Worm (Caenorhabditis elegans) whole organism, early embryonic: Measurements from ENCODE around the gene C34C12.6.
A peak's percentile ranks its signal among the peaks of the same experiment; 100 is the strongest.

ENCODE experiments used
- B0310.2 ChIP-seq: sonication (generic microtip); optimal IDR thresholded peaks from 2 replicates; lab custom pipeline; 2016; ENCODE audit warnings: mild to moderate bottlenecking, missing genetic modification characterization, missing compliant biosample characterization
- F13C5.2 ChIP-seq: sonication (generic microtip); optimal IDR thresholded peaks from 2 replicates; lab custom pipeline; 2017; ENCODE audit warnings: mild to moderate bottlenecking, missing genetic modification characterization, inconsistent platforms, missing compliant biosample characterization
- aly-1 ChIP-seq: sonication (generic microtip); optimal IDR thresholded peaks from 2 replicates; lab custom pipeline; 2016; ENCODE audit warnings: missing genetic modification characterization, missing compliant biosample characterization
- ama-1 ChIP-seq: fragments of 150-350 bp; optimal IDR thresholded peaks from 2 replicates; lab custom pipeline; 2014
- ceh-13 ChIP-seq: fragments of 200-800 bp; sonication (Bioruptor generic); optimal IDR thresholded peaks from 2 replicates; lab custom pipeline; 2018; ENCODE audit warnings: mild to moderate bottlenecking, missing genetic modification characterization, missing compliant biosample characterization
- ceh-36 ChIP-seq: sonication (generic microtip); optimal IDR thresholded peaks from 2 replicates; lab custom pipeline; 2016; ENCODE audit warnings: missing genetic modification characterization, inconsistent platforms, missing compliant biosample characterization
- ets-7 ChIP-seq: sonication (generic microtip); optimal IDR thresholded peaks from 2 replicates; lab custom pipeline; 2016; ENCODE audit warnings: missing genotype, missing genetic modification characterization, missing compliant biosample characterization
- flt-1 ChIP-seq: fragments of 200-800 bp; sonication (Bioruptor generic); IDR thresholded peaks from 2 replicates; pipeline ENCODE4 v1.3.6; 2022; ENCODE audit warnings: missing genetic modification characterization, missing compliant biosample characterization
- hmbx-1 ChIP-seq: sonication (generic microtip); optimal IDR thresholded peaks from 2 replicates; lab custom pipeline; 2016; ENCODE audit warnings: mild to moderate bottlenecking, missing genetic modification characterization, missing compliant biosample characterization
- hmg-4 ChIP-seq: fragments of 200-800 bp; sonication (Bioruptor generic); optimal IDR thresholded peaks from 2 replicates; lab custom pipeline; 2018; ENCODE audit warnings: mild to moderate bottlenecking, missing genetic modification characterization, missing compliant biosample characterization
- hnd-1 ChIP-seq: sonication (generic microtip); optimal IDR thresholded peaks from 2 replicates; lab custom pipeline; 2016; ENCODE audit warnings: missing genetic modification characterization, missing compliant biosample characterization
- pes-1 ChIP-seq: fragments of 200-800 bp; sonication (Bioruptor generic); IDR thresholded peaks from 2 replicates; pipeline ENCODE4 v1.3.6; 2022; ENCODE audit warnings: missing genetic modification reagents, missing genetic modification characterization, missing compliant biosample characterization
- scrt-1 ChIP-seq: fragments of 200-800 bp; sonication (Bioruptor generic); IDR thresholded peaks from 2 replicates; pipeline ENCODE4 v1.3.6; 2022; ENCODE audit warnings: missing genetic modification characterization, missing compliant biosample characterization
- sea-1 ChIP-seq: fragments of 200-800 bp; sonication (Bioruptor generic); conservative IDR thresholded peaks from 2 replicates; pipeline ENCODE4 v1.3.6; 2022; ENCODE audit warnings: missing genetic modification characterization, missing compliant biosample characterization
- tbx-11 ChIP-seq: fragments of 200-800 bp; sonication (Bioruptor generic); IDR thresholded peaks from 2 replicates; pipeline ENCODE4 v1.3.6; 2022; ENCODE audit warnings: missing genetic modification characterization, missing compliant biosample characterization
- tbx-37 ChIP-seq: fragments of 200-800 bp; sonication (Bioruptor generic); conservative IDR thresholded peaks from 2 replicates; pipeline ENCODE4 v1.3.6; 2022; ENCODE audit warnings: missing genetic modification reagents, missing genetic modification characterization, missing compliant biosample characterization
- tra-4 ChIP-seq: sonication (generic microtip); optimal IDR thresholded peaks from 2 replicates; lab custom pipeline; 2017; ENCODE audit warnings: missing genetic modification characterization, missing compliant biosample characterization

C34C12.6 gene

DNA sequence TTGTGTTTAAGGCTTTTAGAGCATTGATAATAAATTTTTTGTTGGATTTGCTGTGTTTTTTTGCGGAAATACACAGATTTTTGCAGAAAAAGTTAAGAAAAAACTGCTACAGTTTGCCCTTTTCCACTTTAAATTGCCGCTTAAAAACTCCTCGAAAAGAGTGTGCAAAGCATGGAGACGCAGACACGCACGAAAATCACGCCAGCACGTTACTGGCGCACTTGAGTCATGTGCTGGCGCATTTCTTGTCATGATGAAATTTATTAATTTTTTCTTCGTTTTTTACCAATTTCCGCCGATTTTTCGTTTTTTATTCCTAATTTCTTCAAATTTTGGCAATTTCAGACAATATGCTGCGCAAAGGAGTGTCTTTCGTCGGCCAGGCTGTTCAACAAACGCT is 22.3 kb upstream of the C34C12.6 start, which contains the start of gene C34C12.8:
C34C12.8 (plus strand) TSS at position 346 of the 400 bp plus-strand sequence.
- TF ChIP-seq tbx-11 (GFP tag; lab: Robert Waterston, UW) (no peak), hmg-4 (GFP tag; lab: Kevin White, UChicago) (peak; percentile 56), pes-1 (GFP tag; lab: Robert Waterston, UW) (peak; percentile 64; the same call in 1 of the 2 replicates), F13C5.2 (peak; percentile 72), ets-7 (tag; lab: Kevin White, UChicago) (no peak), ceh-36 (no peak), hnd-1 (tag; lab: Kevin White, UChicago) (no peak), sea-1 (GFP tag; lab: Robert Waterston, UW) (peak; percentile 50; the same call in 1 of the 2 replicates), tra-4 (tag; lab: Kevin White, UChicago) (no peak), ceh-13 (GFP tag; lab: Kevin White, UChicago) (no peak), tbx-37 (GFP tag; lab: Robert Waterston, UW) (0 out of 2 replicates have a peak, but pooled peaks have one; percentile 30), B0310.2 (no peak), hmbx-1 (tag; lab: Kevin White, UChicago) (no peak), ama-1 (lab: Kevin White, UChicago) (no peak), scrt-1 (GFP tag; lab: Robert Waterston, UW) (no peak), aly-1 (tag; lab: Kevin White, UChicago) (no peak), flt-1 (peak; percentile 46; the same call in 1 of the 2 replicates)

DNA sequence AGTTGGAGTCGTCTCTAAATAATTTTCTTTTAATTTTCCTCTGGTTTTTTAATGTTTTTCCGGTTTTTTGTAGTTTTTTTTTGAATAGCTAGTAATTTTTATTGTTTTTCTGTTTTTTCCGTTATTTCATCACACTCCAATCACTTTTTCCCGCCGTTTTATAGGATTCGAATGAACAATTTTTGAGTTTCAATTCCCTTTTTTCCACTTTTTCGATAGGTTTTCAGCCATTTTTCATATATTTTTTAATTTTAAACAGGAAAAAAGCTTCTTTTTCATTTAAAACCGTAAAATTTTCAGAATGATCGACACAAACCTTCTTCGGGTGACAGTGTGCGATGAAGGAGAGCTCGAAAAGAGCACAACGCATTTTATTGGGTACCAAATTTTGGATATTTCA is 21.0 kb upstream of the C34C12.6 start, which contains the start of gene pph-6:
pph-6 (plus strand) TSS at position 301 of the 400 bp plus-strand sequence.
- TF ChIP-seq tra-4 (tag; lab: Kevin White, UChicago), result no peak

DNA sequence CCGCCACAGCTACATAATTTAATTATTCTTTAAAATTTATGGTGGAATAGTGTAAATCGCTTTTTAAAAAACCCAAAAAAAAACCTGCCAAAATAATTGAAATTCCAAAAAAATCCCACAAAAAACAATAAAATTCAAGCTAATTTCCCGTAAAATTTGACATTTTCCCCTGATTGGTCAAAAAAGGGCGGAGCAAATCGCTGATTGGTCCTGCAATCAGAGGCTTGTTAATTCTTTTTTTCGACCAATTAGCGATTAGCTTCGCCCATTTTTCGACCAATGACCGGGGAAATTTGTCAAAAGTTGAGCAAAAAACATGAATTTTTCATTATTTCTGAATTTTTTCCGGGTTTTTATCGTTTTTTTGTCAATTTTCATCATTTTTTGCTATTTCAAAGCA is 15.4 kb upstream of the C34C12.6 start:
- no peak for TF ChIP-seq ets-7 (tag; lab: Kevin White, UChicago)
- TF ChIP-seq ceh-13 (GFP tag; lab: Kevin White, UChicago), result no peak
- TF ChIP-seq hnd-1 (tag; lab: Kevin White, UChicago), result no peak
- no peak for TF ChIP-seq scrt-1 (GFP tag; lab: Robert Waterston, UW)
- TF ChIP-seq aly-1 (tag; lab: Kevin White, UChicago), result no peak
- no peak for TF ChIP-seq hmg-4 (GFP tag; lab: Kevin White, UChicago)
- no peak for TF ChIP-seq sea-1 (GFP tag; lab: Robert Waterston, UW)
- no peak for TF ChIP-seq tra-4 (tag; lab: Kevin White, UChicago)
- no peak for TF ChIP-seq ama-1 (lab: Kevin White, UChicago)
- TF ChIP-seq tbx-11 (GFP tag; lab: Robert Waterston, UW), result no peak
- TF ChIP-seq F13C5.2, result no peak
- TF ChIP-seq ceh-36, result no peak
- no peak for TF ChIP-seq B0310.2
- TF ChIP-seq tbx-37 (GFP tag; lab: Robert Waterston, UW), result no peak
- no peak for TF ChIP-seq pes-1 (GFP tag; lab: Robert Waterston, UW)
- TF ChIP-seq flt-1, result no peak
- no peak for TF ChIP-seq hmbx-1 (tag; lab: Kevin White, UChicago)

DNA sequence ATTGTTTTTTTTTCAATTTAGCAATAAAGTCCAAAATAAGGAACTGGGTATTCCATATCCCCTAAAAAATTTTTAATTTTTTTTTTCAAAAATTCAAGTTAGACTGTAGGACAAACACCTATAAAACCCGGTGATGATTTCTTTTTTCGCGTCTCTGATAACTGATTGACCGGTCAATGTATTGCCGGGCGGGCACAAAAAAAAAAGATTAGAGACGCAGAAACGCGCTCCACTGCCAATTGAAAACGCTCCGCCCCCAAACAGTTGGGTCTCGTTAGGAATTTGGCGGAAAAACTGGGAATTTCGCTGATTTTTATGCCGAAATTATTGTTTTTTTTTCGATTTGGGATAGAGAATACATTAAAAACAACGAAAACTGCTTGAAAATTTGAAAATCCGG is 14.0 kb upstream of the C34C12.6 start:
- TF ChIP-seq hnd-1 (tag; lab: Kevin White, UChicago) (no peak), tbx-37 (GFP tag; lab: Robert Waterston, UW) (no peak), hmbx-1 (tag; lab: Kevin White, UChicago) (no peak), F13C5.2 (no peak), B0310.2 (no peak), hmg-4 (GFP tag; lab: Kevin White, UChicago) (no peak), ceh-36 (no peak), flt-1 (no peak), aly-1 (tag; lab: Kevin White, UChicago) (no peak), ets-7 (tag; lab: Kevin White, UChicago) (no peak), ceh-13 (GFP tag; lab: Kevin White, UChicago) (no peak), tbx-11 (GFP tag; lab: Robert Waterston, UW) (no peak), pes-1 (GFP tag; lab: Robert Waterston, UW) (no peak)

DNA sequence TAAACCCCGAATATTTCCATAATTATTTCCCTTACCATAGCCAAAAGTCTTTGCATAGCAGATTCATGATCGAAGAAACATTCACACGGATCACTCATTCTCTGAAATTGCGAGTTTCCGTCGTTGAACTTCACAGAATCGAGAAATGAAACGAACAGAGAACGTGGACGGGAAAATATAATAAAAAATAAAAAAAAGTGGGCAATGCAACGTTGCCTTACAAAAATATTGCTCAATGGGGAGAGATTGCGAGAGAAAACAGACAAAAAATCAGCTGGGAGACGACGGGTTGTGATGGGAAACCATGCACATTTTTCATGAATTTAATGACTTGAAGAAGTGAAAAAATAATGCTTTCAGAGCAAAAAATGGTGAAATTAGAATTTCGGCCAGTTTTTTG is 12.7 kb upstream of the C34C12.6 start, which contains the start of gene smim-14:
smim-14 (minus strand) TSS at position 101 of the 400 bp plus-strand sequence.
- no peak for TF ChIP-seq F13C5.2
- TF ChIP-seq ama-1 (lab: Kevin White, UChicago), result no peak
- TF ChIP-seq hnd-1 (tag; lab: Kevin White, UChicago), result no peak
- no peak for TF ChIP-seq flt-1
- TF ChIP-seq hmg-4 (GFP tag; lab: Kevin White, UChicago), result no peak
- TF ChIP-seq aly-1 (tag; lab: Kevin White, UChicago), result no peak
- TF ChIP-seq tra-4 (tag; lab: Kevin White, UChicago), result no peak
- TF ChIP-seq tbx-11 (GFP tag; lab: Robert Waterston, UW), result no peak
- TF ChIP-seq ceh-36, result no peak
- TF ChIP-seq pes-1 (GFP tag; lab: Robert Waterston, UW), result no peak
- TF ChIP-seq ceh-13 (GFP tag; lab: Kevin White, UChicago), result no peak
- TF ChIP-seq B0310.2, result no peak
- no peak for TF ChIP-seq hmbx-1 (tag; lab: Kevin White, UChicago)
- TF ChIP-seq scrt-1 (GFP tag; lab: Robert Waterston, UW), result no peak
- no peak for TF ChIP-seq sea-1 (GFP tag; lab: Robert Waterston, UW)
- TF ChIP-seq tbx-37 (GFP tag; lab: Robert Waterston, UW), result no peak
- TF ChIP-seq ets-7 (tag; lab: Kevin White, UChicago), result no peak

DNA sequence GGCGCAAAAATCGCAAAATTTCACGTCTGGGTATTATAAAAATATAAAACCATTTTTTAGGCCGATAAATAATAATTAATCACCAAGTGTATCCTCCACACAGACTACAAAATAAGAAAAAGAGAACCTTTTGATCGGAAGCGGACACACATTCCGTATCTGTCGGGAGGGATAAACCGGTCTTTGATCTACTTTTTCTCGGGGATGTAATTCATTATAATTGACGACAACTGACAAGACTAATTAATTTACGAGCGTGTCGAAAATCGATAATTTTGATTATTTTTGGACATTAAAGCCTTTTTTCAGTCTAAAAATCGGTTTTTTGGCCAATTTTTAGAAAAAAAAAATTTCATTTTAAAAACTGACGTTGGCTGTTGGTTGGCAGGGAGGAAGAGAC is 12.0 kb upstream of the C34C12.6 start:
- TF ChIP-seq aly-1 (tag; lab: Kevin White, UChicago) (no peak), ceh-13 (GFP tag; lab: Kevin White, UChicago) (no peak), hmg-4 (GFP tag; lab: Kevin White, UChicago) (no peak), ets-7 (tag; lab: Kevin White, UChicago) (no peak), ama-1 (lab: Kevin White, UChicago) (no peak), B0310.2 (no peak), ceh-36 (no peak), sea-1 (GFP tag; lab: Robert Waterston, UW) (no peak), tbx-37 (GFP tag; lab: Robert Waterston, UW) (no peak), F13C5.2 (no peak), hmbx-1 (tag; lab: Kevin White, UChicago) (no peak), flt-1 (no peak), tra-4 (tag; lab: Kevin White, UChicago) (no peak), pes-1 (GFP tag; lab: Robert Waterston, UW) (no peak), scrt-1 (GFP tag; lab: Robert Waterston, UW) (no peak), hnd-1 (tag; lab: Kevin White, UChicago) (no peak), tbx-11 (GFP tag; lab: Robert Waterston, UW) (no peak)
